Fruit fly (Drosophila melanogaster): Measurements from ENCODE around the gene mei-38.

mei-38 gene

dm6 chrX:1478276-1479122, 1.6 kb downstream of the mei-38 start, which contains the start of gene rush (continued):
- TF ChIP-seq Hmr (GFP tag; optimal IDR thresholded peaks at IDR 0.05) (peak; percentile 56), CG2116 (GFP tag; optimal IDR thresholded peaks at IDR 0.05) (peak; percentile 32), CG11695 (GFP tag; IDR thresholded peaks at IDR 0.05) (no peak), ken (GFP tag; IDR thresholded peaks at IDR 0.05) (peak; percentile 48; the same call in 1 of the 3 replicates), CG12155 (GFP tag; optimal IDR thresholded peaks at IDR 0.05) (peak; percentile 37), Sox100B (GFP tag; optimal IDR thresholded peaks at IDR 0.05) (no peak), Elba2 (GFP tag; optimal IDR thresholded peaks at IDR 0.05) (no peak), CG17802 (tag; optimal IDR thresholded peaks at IDR 0.05) (no peak), CG2889 (GFP tag; IDR thresholded peaks at IDR 0.05) (no peak), CG4617 (GFP tag; optimal IDR thresholded peaks at IDR 0.05; ENCODE audit: borderline replicate concordance) (peak; percentile 90), amos (GFP tag; IDR thresholded peaks at IDR 0.05; ENCODE audit: partially characterized antibody) (0 out of 2 replicates have a peak, but pooled peaks have one; percentile 17), YL-1 (GFP tag; optimal IDR thresholded peaks at IDR 0.05) (peak; percentile 61), CG12236 (GFP tag; optimal IDR thresholded peaks at IDR 0.05) (no peak), CG31441 (GFP tag; IDR thresholded peaks at IDR 0.05) (peak; percentile 49), unc-4 (GFP tag; IDR thresholded peaks at IDR 0.05; ENCODE audit: partially characterized antibody) (no peak), chif (GFP tag; optimal IDR thresholded peaks at IDR 0.05) (peak in 1 of 2 experiments; percentile 4), Eip74EF (GFP tag; optimal IDR thresholded peaks at IDR 0.05) (no peak), CG11456 (GFP tag; IDR thresholded peaks at IDR 0.05) (peak; percentile 50; the same call in 1 of the 3 replicates), nau (GFP tag; optimal IDR thresholded peaks at IDR 0.05) (no peak), dmrt11E (tag; optimal IDR thresholded peaks at IDR 0.05) (no peak), CG13424 (tag; optimal IDR thresholded peaks at IDR 0.05) (peak; percentile 25), zfh1 (GFP tag; IDR thresholded peaks at IDR 0.05) (0 out of 3 replicates have a peak, but pooled peaks have one; percentile 39), sens (GFP tag) (peak; percentile 59), Sox102F (GFP tag; optimal IDR thresholded peaks at IDR 0.05) (no peak), D19A (tag; optimal IDR thresholded peaks at IDR 0.05) (no peak), CoRest (tag; optimal IDR thresholded peaks at IDR 0.05) (peak; percentile 44), CG6175 (GFP tag; IDR thresholded peaks at IDR 0.05) (0 out of 3 replicates have a peak, but pooled peaks have one; percentile 10), HHEX (GFP tag; optimal IDR thresholded peaks at IDR 0.05) (peak; percentile 22), sr (GFP tag; IDR thresholded peaks at IDR 0.05) (no peak), CG6683 (GFP tag; optimal IDR thresholded peaks at IDR 0.05) (no peak), Xbp1 (GFP tag; optimal IDR thresholded peaks at IDR 0.05) (peak; percentile 60), CG11723 (GFP tag; optimal IDR thresholded peaks at IDR 0.05) (peak; percentile 6), toy (GFP tag; IDR thresholded peaks at IDR 0.05) (no peak), CG15073 (GFP tag; optimal IDR thresholded peaks at IDR 0.05) (no peak), cwo (GFP tag; optimal IDR thresholded peaks at IDR 0.05) (no peak), CG7786 (GFP tag; optimal IDR thresholded peaks at IDR 0.05) (peak; percentile 57), CG4282 (GFP tag; optimal IDR thresholded peaks at IDR 0.05) (no peak), CG11560 (tag; IDR thresholded peaks at IDR 0.05) (no peak), hth (optimal IDR thresholded peaks at IDR 0.05) (no peak), prd (optimal IDR thresholded peaks at IDR 0.05) (no peak), prd (GFP tag; IDR thresholded peaks at IDR 0.05) (peak; percentile 49), CG3281 (GFP tag; optimal IDR thresholded peaks at IDR 0.05) (no peak), Gug (GFP tag; IDR thresholded peaks at IDR 0.05) (peak; percentile 55; the same call in 3 of the 4 replicates), CG2678 (tag; optimal IDR thresholded peaks at IDR 0.05) (peak; percentile 13), Optix (GFP tag; IDR thresholded peaks at IDR 0.05) (0 out of 3 replicates have a peak, but pooled peaks have one; percentile 7), ash1 (GFP tag; optimal IDR thresholded peaks at IDR 0.05) (no peak), fd96Cb (tag; optimal IDR thresholded peaks at IDR 0.05) (no peak), Ada2b (GFP tag; IDR thresholded peaks at IDR 0.05) (no peak), CG10267 (tag; optimal IDR thresholded peaks at IDR 0.05) (peak; percentile 91)
